Worm (Caenorhabditis elegans) whole organism, early embryonic: ENCODE measurements around the gene twk-44.

Source experiments
- aly-1 ChIP-seq: sonication (generic microtip); optimal IDR thresholded peaks from 2 replicates; lab custom pipeline; 2016; ENCODE audit warnings: missing genetic modification characterization, missing compliant biosample characterization
- ceh-13 ChIP-seq: fragments of 200-800 bp; sonication (Bioruptor generic); optimal IDR thresholded peaks from 2 replicates; lab custom pipeline; 2018; ENCODE audit warnings: mild to moderate bottlenecking, missing genetic modification characterization, missing compliant biosample characterization
- tbx-11 ChIP-seq: fragments of 200-800 bp; sonication (Bioruptor generic); IDR thresholded peaks from 2 replicates; pipeline ENCODE4 v1.3.6; 2022; ENCODE audit warnings: missing genetic modification characterization, missing compliant biosample characterization
- tbx-37 ChIP-seq: fragments of 200-800 bp; sonication (Bioruptor generic); conservative IDR thresholded peaks from 2 replicates; pipeline ENCODE4 v1.3.6; 2022; ENCODE audit warnings: missing genetic modification reagents, missing genetic modification characterization, missing compliant biosample characterization

ce11 chrX:11628580-11628979 is 1.7 kb upstream of the twk-44 start, which contains the start of gene spp-30:
- TF ChIP-seq tbx-37 (GFP tag; lab: Robert Waterston, UW) (no peak), ceh-13 (GFP tag; lab: Kevin White, UChicago) (no peak), aly-1 (tag; lab: Kevin White, UChicago) (no peak), tbx-11 (no peak)
